Fruit fly (Drosophila melanogaster) whole organism, embryonic: ENCODE data around the gene Lsd-1.

Experiments used
- CG10366 ChIP-seq: fragments of 200-800 bp; sonication (Bioruptor generic); IDR thresholded peaks from 2 replicates; pipeline ENCODE4 v1.3.6; 2022; ENCODE audit warnings: missing biosample characterization, missing genetic modification characterization
- CG12659 ChIP-seq: fragments of 200-800 bp; sonication (Bioruptor generic); optimal IDR thresholded peaks from 3 replicates; lab custom pipeline; 2017; ENCODE audit warnings: mild to moderate bottlenecking, missing biosample characterization, missing genetic modification reagents, missing genetic modification characterization
- CG13424 ChIP-seq: fragments of 200-800 bp; sonication (Bioruptor generic); optimal IDR thresholded peaks from 2 replicates; lab custom pipeline; 2019; ENCODE audit warnings: missing biosample characterization, mild to moderate bottlenecking, missing genetic modification characterization, moderate library complexity
- CG14667 ChIP-seq: fragments of 200-800 bp; sonication (Bioruptor generic); IDR thresholded peaks from 2 replicates; pipeline ENCODE4 v1.3.6; 2022; ENCODE audit warnings: missing biosample characterization, missing genetic modification characterization
- CG15073 ChIP-seq: fragments of 200-800 bp; sonication (Bioruptor generic); optimal IDR thresholded peaks from 2 replicates; lab custom pipeline; 2016; ENCODE audit warnings: missing biosample characterization, missing genetic modification characterization
- CG18011 ChIP-seq: fragments of 200-800 bp; sonication (Bioruptor generic); optimal IDR thresholded peaks from 2 replicates; lab custom pipeline; 2017; ENCODE audit warnings: missing biosample characterization, missing genetic modification characterization, mild to moderate bottlenecking, moderate library complexity, missing genotype
- CG31388 ChIP-seq: fragments of 200-800 bp; sonication (Bioruptor generic); optimal IDR thresholded peaks from 2 replicates; lab custom pipeline; 2016; ENCODE audit warnings: missing biosample characterization, missing genetic modification characterization
- CG3838 ChIP-seq: fragments of 200-800 bp; sonication (Bioruptor generic); optimal IDR thresholded peaks from 3 replicates; lab custom pipeline; 2016; ENCODE audit warnings: missing biosample characterization, missing genetic modification characterization
- CG43689 ChIP-seq: fragments of 200-800 bp; sonication (Bioruptor generic); IDR thresholded peaks from 2 replicates; pipeline ENCODE4 v1.3.6; 2022; ENCODE audit warnings: missing biosample characterization, missing genetic modification characterization
- CG4730 ChIP-seq: fragments of 200-800 bp; sonication (Bioruptor generic); IDR thresholded peaks from 2 replicates; pipeline ENCODE4 v1.3.6; 2022; ENCODE audit warnings: missing biosample characterization, missing genetic modification characterization
- CG5180 ChIP-seq: fragments of 200-800 bp; sonication (Bioruptor generic); optimal IDR thresholded peaks from 3 replicates; lab custom pipeline; 2017; ENCODE audit warnings: missing biosample characterization, missing genetic modification characterization, mild to moderate bottlenecking, moderate library complexity, missing genetic modification reagents
- CG6272 ChIP-seq: fragments of 200-800 bp; sonication (Bioruptor generic); IDR thresholded peaks from 2 replicates; pipeline ENCODE4 v1.3.6; 2022; ENCODE audit warnings: missing biosample characterization, missing genetic modification characterization
- CG6854 ChIP-seq: fragments of 200-800 bp; sonication (Bioruptor generic); optimal IDR thresholded peaks from 3 replicates; lab custom pipeline; 2017; ENCODE audit warnings: missing biosample characterization, mild to moderate bottlenecking, missing genetic modification characterization
- CG7928 ChIP-seq: fragments of 200-800 bp; sonication (Bioruptor generic); optimal IDR thresholded peaks from 2 replicates; lab custom pipeline; 2017; ENCODE audit warnings: missing biosample characterization, mild to moderate bottlenecking, missing genetic modification characterization
- CG9727 ChIP-seq: fragments of 200-800 bp; sonication (Bioruptor generic); optimal IDR thresholded peaks from 3 replicates; lab custom pipeline; 2017; ENCODE audit warnings: missing biosample characterization, mild to moderate bottlenecking, missing genetic modification characterization
- CG9817 ChIP-seq: fragments of 200-800 bp; sonication (Bioruptor generic); optimal IDR thresholded peaks from 2 replicates; lab custom pipeline; 2018; ENCODE audit warnings: missing biosample characterization, mild to moderate bottlenecking, missing genetic modification characterization, moderate library complexity
- E2f2 ChIP-seq: fragments of 200-800 bp; sonication (Bioruptor generic); IDR thresholded peaks from 2 replicates; pipeline ENCODE4 v1.3.6; 2022; ENCODE audit warnings: missing biosample characterization, missing genetic modification characterization
- Fer3 ChIP-seq: fragments of 200-800 bp; sonication (Bioruptor generic); optimal IDR thresholded peaks from 2 replicates; lab custom pipeline; 2018; ENCODE audit warnings: missing biosample characterization, mild to moderate bottlenecking, missing genetic modification characterization, moderate library complexity
- Gug ChIP-seq: fragments of 200-800 bp; sonication (Bioruptor generic); IDR thresholded peaks from 4 replicates; pipeline ENCODE4 v1.3.6; 2022; ENCODE audit warnings: missing biosample characterization, missing genetic modification characterization
- HLH54F ChIP-seq: fragments of 200-800 bp; sonication (Bioruptor generic); optimal IDR thresholded peaks from 3 replicates; lab custom pipeline; 2016; ENCODE audit warnings: missing biosample characterization, missing genetic modification characterization
- Hey ChIP-seq: fragments of 200-800 bp; sonication (Bioruptor generic); optimal IDR thresholded peaks from 3 replicates; lab custom pipeline; 2018; ENCODE audit warnings: missing biosample characterization, mild to moderate bottlenecking, missing genetic modification characterization
- Hmr ChIP-seq: fragments of 200-800 bp; sonication (Bioruptor generic); optimal IDR thresholded peaks from 3 replicates; lab custom pipeline; 2017; ENCODE audit warnings: mild to moderate bottlenecking, missing biosample characterization, missing genetic modification reagents, missing genetic modification characterization
- MESR4 ChIP-seq: fragments of 200-800 bp; sonication (Bioruptor generic); optimal IDR thresholded peaks from 2 replicates; lab custom pipeline; 2018; ENCODE audit warnings: missing biosample characterization, mild to moderate bottlenecking, missing genetic modification characterization, moderate library complexity
- Mrtf ChIP-seq: fragments of 200-800 bp; sonication (Bioruptor generic); IDR thresholded peaks from 3 replicates; pipeline ENCODE4 v1.3.6; 2022; ENCODE audit warnings: missing biosample characterization, missing genetic modification characterization
- Myb ChIP-seq: fragments of 200-800 bp; sonication (Bioruptor generic); optimal IDR thresholded peaks from 2 replicates; lab custom pipeline; 2016; ENCODE audit warnings: missing biosample characterization, missing genetic modification characterization
- Pdp1 ChIP-seq, 2 experiments: fragments of 200-800 bp; sonication (Bioruptor generic); optimal IDR thresholded peaks; 3 replicates each; lab custom pipeline; 2016; ENCODE audit warnings: missing biosample characterization in 2 of 2, missing genetic modification characterization in 2 of 2, mild to moderate bottlenecking in 1 of 2, moderate library complexity in 1 of 2
- Poxn ChIP-seq: fragments of 200-800 bp; sonication (Bioruptor generic); IDR thresholded peaks from 2 replicates; pipeline ENCODE4 v1.3.6; 2022; ENCODE audit warnings: missing biosample characterization, missing genetic modification characterization
- Sry-δ ChIP-seq: fragments of 200-800 bp; sonication (Bioruptor generic); optimal IDR thresholded peaks from 2 replicates; lab custom pipeline; 2016; ENCODE audit warnings: missing biosample characterization, missing genetic modification characterization
- YL-1 ChIP-seq: fragments of 200-800 bp; sonication (Bioruptor generic); optimal IDR thresholded peaks from 3 replicates; lab custom pipeline; 2017; ENCODE audit warnings: missing biosample characterization, mild to moderate bottlenecking, missing genetic modification characterization
- amos ChIP-seq: fragments of 200-800 bp; sonication (Bioruptor generic); IDR thresholded peaks from 2 replicates; pipeline ENCODE4 v1.3.6; 2022; ENCODE audit warnings: missing biosample characterization, missing genetic modification characterization; ENCODE audit not compliant: partially characterized antibody
- br ChIP-seq: fragments of >200 bp; optimal IDR thresholded peaks from 2 replicates; lab custom pipeline; 2017
- chinmo ChIP-seq: fragments of 200-800 bp; sonication (Bioruptor generic); IDR thresholded peaks from 4 replicates; pipeline ENCODE4 v1.3.6; 2022; ENCODE audit warnings: missing biosample characterization, missing genetic modification characterization; ENCODE audit not compliant: partially characterized antibody
- chm ChIP-seq: fragments of 200-800 bp; sonication (Bioruptor generic); IDR thresholded peaks from 2 replicates; pipeline ENCODE4 v1.3.6; 2022; ENCODE audit warnings: missing biosample characterization, missing genetic modification characterization
- chn ChIP-seq: fragments of 200-800 bp; sonication (Bioruptor generic); optimal IDR thresholded peaks from 2 replicates; lab custom pipeline; 2016; ENCODE audit warnings: missing biosample characterization, missing genetic modification characterization
- fu2 ChIP-seq: fragments of 200-800 bp; sonication (Bioruptor generic); optimal IDR thresholded peaks from 2 replicates; lab custom pipeline; 2016; ENCODE audit warnings: missing biosample characterization, missing genetic modification characterization
- grau ChIP-seq: fragments of 200-800 bp; optimal IDR thresholded peaks from 3 replicates; lab custom pipeline; 2019; ENCODE audit warnings: missing biosample characterization, mild to moderate bottlenecking, missing genetic modification characterization, moderate library complexity
- grn ChIP-seq: fragments of 200-800 bp; sonication (Bioruptor generic); optimal IDR thresholded peaks from 3 replicates; lab custom pipeline; 2017; ENCODE audit warnings: missing biosample characterization, missing genetic modification characterization
- insv ChIP-seq, 2 experiments: fragments of 200-800 bp; sonication (Bioruptor generic); optimal IDR thresholded peaks; 3 replicates each; lab custom pipeline; 2016 to 2018; ENCODE audit warnings: missing biosample characterization in 2 of 2, missing genetic modification characterization in 2 of 2
- lmd ChIP-seq: fragments of 200-800 bp; sonication (Bioruptor generic); IDR thresholded peaks from 2 replicates; pipeline ENCODE4 v1.3.6; 2022; ENCODE audit warnings: missing biosample characterization, missing genetic modification characterization
- mld ChIP-seq: fragments of 200-800 bp; sonication (Bioruptor generic); IDR thresholded peaks from 3 replicates; pipeline ENCODE4 v1.3.6; 2022; ENCODE audit warnings: missing biosample characterization, missing genetic modification characterization; ENCODE audit not compliant: partially characterized antibody
- peb ChIP-seq: fragments of 200-800 bp; sonication (Bioruptor generic); IDR thresholded peaks from 2 replicates; pipeline ENCODE4 v1.3.6; 2022; ENCODE audit warnings: missing biosample characterization, missing genetic modification characterization
- pita ChIP-seq: fragments of 200-800 bp; sonication (Bioruptor generic); optimal IDR thresholded peaks from 2 replicates; lab custom pipeline; 2017; ENCODE audit warnings: missing biosample characterization, mild to moderate bottlenecking, missing genetic modification characterization
- run ChIP-seq: fragments of 200-800 bp; sonication (Bioruptor generic); optimal IDR thresholded peaks from 3 replicates; lab custom pipeline; 2018; ENCODE audit warnings: missing biosample characterization, mild to moderate bottlenecking, missing genetic modification characterization
- sd ChIP-seq: fragments of 200-800 bp; sonication (Bioruptor generic); optimal IDR thresholded peaks from 3 replicates; lab custom pipeline; 2018; ENCODE audit warnings: missing biosample characterization, mild to moderate bottlenecking, missing genetic modification characterization, moderate library complexity
- sqz ChIP-seq: fragments of 200-800 bp; sonication (Bioruptor generic); optimal IDR thresholded peaks from 3 replicates; lab custom pipeline; 2018; ENCODE audit warnings: missing biosample characterization, mild to moderate bottlenecking, missing genetic modification characterization
- ssp ChIP-seq: fragments of 200-800 bp; sonication (Bioruptor generic); IDR thresholded peaks from 2 replicates; pipeline ENCODE4 v1.3.6; 2022; ENCODE audit warnings: missing biosample characterization, missing genetic modification characterization
- tll ChIP-seq, 2 experiments: fragments of 200-800 bp in 1 of 2; fragments of >200 bp in 1 of 2; sonication (Bioruptor generic) in 1 of 2; optimal IDR thresholded peaks; 2 replicates each; lab custom pipeline; 2017 to 2019; ENCODE audit warnings: missing biosample characterization in 2 of 2, missing genetic modification characterization in 2 of 2, mild to moderate bottlenecking in 1 of 2, moderate library complexity in 1 of 2
- tup ChIP-seq: fragments of 200-800 bp; sonication (Bioruptor generic); optimal IDR thresholded peaks from 2 replicates; lab custom pipeline; 2016; ENCODE audit warnings: missing biosample characterization, mild to moderate bottlenecking, missing genetic modification characterization, moderate library complexity
- zen2 ChIP-seq: fragments of 200-800 bp; sonication (Bioruptor generic); IDR thresholded peaks from 3 replicates; pipeline ENCODE4 v1.3.6; 2022; ENCODE audit warnings: missing biosample characterization, missing genetic modification characterization; ENCODE audit not compliant: partially characterized antibody

Gene Lsd-1

dm6 chr3R:23767417-23767853, 3.8 kb downstream of the Lsd-1 start, which contains the start of the genes CG10214 and CG10375 (continued):
- TF ChIP-seq CG12659 (GFP tag; lab: Kevin White, UChicago) (peak; percentile 92), Sry-δ (GFP tag; lab: Kevin White, UChicago) (peak; percentile 78), HLH54F (GFP tag; lab: Kevin White, UChicago) (peak; percentile 80), sqz (GFP tag; lab: Kevin White, UChicago) (no peak), CG6272 (GFP tag; lab: Robert Waterston, UW) (0 out of 2 replicates have a peak, but pooled peaks have one; percentile 27), CG18011 (GFP tag; lab: Kevin White, UChicago) (peak; percentile 8), amos (GFP tag; lab: Robert Waterston, UW) (peak; percentile 33; the same call in 1 of the 2 replicates), CG10366 (GFP tag; lab: Robert Waterston, UW) (peak; percentile 42; the same call in 1 of the 2 replicates), chinmo (no peak), grn (GFP tag; lab: Kevin White, UChicago) (peak; percentile 20), CG3838 (GFP tag; lab: Kevin White, UChicago) (peak; percentile 34)
- TF ChIP-seq, all 482 proteins: peak for 334

dm6 chr3R:23772808-23773207, 9.2 kb downstream of the Lsd-1 start, which contains the start of gene tst:
tst (minus strand) TSS chr3R:23772859.
- TF ChIP-seq lmd (peak; percentile 97), fu2 (GFP tag; lab: Kevin White, UChicago) (peak; percentile 48), Fer3 (peak; percentile 92), CG9817 (peak; percentile 90), run (tag; lab: Kevin White, UChicago) (peak; percentile 74), E2f2 (peak; percentile 76), Myb (GFP tag; lab: Kevin White, UChicago) (peak; percentile 2), Hmr (GFP tag; lab: Kevin White, UChicago) (peak; percentile 91), tll (GFP tag; optimal IDR thresholded peaks at IDR 0.05; lab: Kevin White, UChicago) (peak in 1 of 2 experiments; percentile 30), tup (GFP tag; lab: Kevin White, UChicago) (peak; percentile 74), ssp (peak; percentile 93), zen2 (GFP tag; lab: Robert Waterston, UW) (no peak), CG9727 (GFP tag; lab: Kevin White, UChicago) (peak; percentile 94), CG4730 (GFP tag; lab: Robert Waterston, UW) (peak; percentile 96), CG6854 (GFP tag; lab: Kevin White, UChicago) (no peak), chn (GFP tag; lab: Kevin White, UChicago) (peak; percentile 63), MESR4 (GFP tag; lab: Kevin White, UChicago) (peak; percentile 36), chm (GFP tag; lab: Robert Waterston, UW) (peak; percentile 74), CG14667 (GFP tag; lab: Robert Waterston, UW) (peak; percentile 98), CG13424 (tag; lab: Kevin White, UChicago) (peak; percentile 92), mld (no peak), YL-1 (peak; percentile 71), pita (no peak), Mrtf (GFP tag; lab: Robert Waterston, UW) (peak; percentile 95), insv (GFP tag; optimal IDR thresholded peaks at IDR 0.05; lab: Kevin White, UChicago) (peak in 1 of 2 experiments; percentile 36), CG31388 (GFP tag; lab: Kevin White, UChicago) (peak; percentile 59), sd (no peak), grau (tag; lab: Kevin White, UChicago) (peak; percentile 91), CG43689 (GFP tag; lab: Robert Waterston, UW) (peak; percentile 88), CG7928 (peak; percentile 62), peb (GFP tag; lab: Robert Waterston, UW) (peak; percentile 92), Pdp1 (GFP tag; optimal IDR thresholded peaks at IDR 0.05; lab: Kevin White, UChicago) (peak; percentile 67 to 87), Hey (tag; lab: Kevin White, UChicago) (no peak), Poxn (GFP tag; lab: Robert Waterston, UW) (peak; percentile 80), br (lab: Kevin White, UChicago) (no peak), CG5180 (no peak), Gug (GFP tag; lab: Robert Waterston, UW) (peak; percentile 95), CG15073 (GFP tag; lab: Kevin White, UChicago) (peak; percentile 42)
